Worm (Caenorhabditis elegans) whole organism, L4 larva: ENCODE measurements around the gene F35C11.4.

Source experiments
- F10B5.3 ChIP-seq: sonication (generic microtip); optimal IDR thresholded peaks from 2 replicates; lab custom pipeline; 2016; ENCODE audit warnings: mild to moderate bottlenecking, missing genetic modification characterization, missing compliant biosample characterization
- F37D6.2 ChIP-seq: sonication (generic microtip); optimal IDR thresholded peaks from 2 replicates; lab custom pipeline; 2016; ENCODE audit warnings: mild to moderate bottlenecking, missing genetic modification characterization, missing compliant biosample characterization
- T20F7.1 ChIP-seq: fragments of 200-800 bp; sonication (Bioruptor generic); optimal IDR thresholded peaks from 2 replicates; lab custom pipeline; 2018; ENCODE audit warnings: mild to moderate bottlenecking, missing genetic modification characterization, missing compliant biosample characterization
- T26A8.4 ChIP-seq: fragments of 200-800 bp; sonication (Bioruptor generic); IDR thresholded peaks from 2 replicates; pipeline ENCODE4 v1.3.6; 2022; ENCODE audit warnings: missing genetic modification characterization, missing compliant biosample characterization
- Y48G9A.11 ChIP-seq: fragments of 200-800 bp; sonication (Bioruptor generic); IDR thresholded peaks from 2 replicates; pipeline ENCODE4 v1.3.6; 2022; ENCODE audit warnings: missing genetic modification reagents, missing genetic modification characterization, missing compliant biosample characterization
- aha-1 ChIP-seq: fragments of 150-350 bp; peaks from one replicate; lab custom pipeline; 2014; ENCODE audit warnings: missing biosample characterization, missing genetic modification characterization
- ceh-28 ChIP-seq: fragments of 150-350 bp; optimal IDR thresholded peaks from 2 replicates; lab custom pipeline; 2014; ENCODE audit warnings: missing biosample characterization, missing genetic modification reagents, missing genetic modification characterization
- ceh-32 ChIP-seq: sonication (generic microtip); optimal IDR thresholded peaks from 2 replicates; lab custom pipeline; 2016; ENCODE audit warnings: mild to moderate bottlenecking, missing genetic modification characterization, missing compliant biosample characterization; ENCODE audit not compliant: poor library complexity
- ctbp-1 ChIP-seq: fragments of 200-800 bp; sonication (Bioruptor generic); IDR thresholded peaks from 2 replicates; pipeline ENCODE4 v1.3.6; 2022; ENCODE audit warnings: missing genetic modification reagents, missing genetic modification characterization, missing compliant biosample characterization
- daf-12 ChIP-seq: fragments of 150-350 bp; optimal IDR thresholded peaks from 2 replicates; lab custom pipeline; 2014; ENCODE audit warnings: missing biosample characterization, missing genetic modification reagents, missing genetic modification characterization
- daf-16 ChIP-seq, 3 experiments: sonication (generic microtip); optimal IDR thresholded peaks; 2 replicates each; lab custom pipeline; 2016 to 2017; ENCODE audit warnings: missing genetic modification characterization in 3 of 3, missing genetic modification reagents in 3 of 3, mild to moderate bottlenecking in 2 of 3, missing compliant biosample characterization in 2 of 3, missing biosample characterization in 1 of 3, moderate library complexity in 1 of 3
- daf-19 ChIP-seq: fragments of 200-800 bp; sonication (Bioruptor generic); conservative IDR thresholded peaks from 2 replicates; pipeline ENCODE4 v1.3.6; 2022; ENCODE audit warnings: missing genetic modification characterization, missing compliant biosample characterization
- daf-8 ChIP-seq: fragments of 200-800 bp; sonication (Bioruptor generic); IDR thresholded peaks from 2 replicates; pipeline ENCODE4 v1.3.6; 2022; ENCODE audit warnings: missing genetic modification characterization, missing compliant biosample characterization
- dmd-6 ChIP-seq: fragments of 200-800 bp; sonication (Bioruptor generic); IDR thresholded peaks from 2 replicates; pipeline ENCODE4 v1.3.6; 2022; ENCODE audit warnings: missing genetic modification reagents, missing genetic modification characterization, missing compliant biosample characterization
- dmd-9 ChIP-seq: fragments of 200-800 bp; sonication (Bioruptor generic); IDR thresholded peaks from 2 replicates; pipeline ENCODE4 v1.3.6; 2022; ENCODE audit warnings: missing genetic modification reagents, missing genetic modification characterization, missing compliant biosample characterization
- dve-1 ChIP-seq: sonication (generic microtip); optimal IDR thresholded peaks from 2 replicates; lab custom pipeline; 2017; ENCODE audit warnings: antibody characterized with exemption, mild to moderate bottlenecking, missing genetic modification characterization, missing compliant biosample characterization; ENCODE audit not compliant: insufficient read depth
- egl-27 ChIP-seq: sonication (generic microtip); optimal IDR thresholded peaks from 3 replicates; lab custom pipeline; 2017; ENCODE audit warnings: missing biosample characterization, missing genetic modification reagents, missing genetic modification characterization
- hlh-11 ChIP-seq: fragments of 200-800 bp; sonication (Bioruptor generic); optimal IDR thresholded peaks from 2 replicates; lab custom pipeline; 2018; ENCODE audit warnings: mild to moderate bottlenecking, missing genetic modification characterization, missing compliant biosample characterization
- lim-7 ChIP-seq: fragments of 200-800 bp; sonication (Bioruptor generic); IDR thresholded peaks from 2 replicates; pipeline ENCODE4 v1.3.6; 2022; ENCODE audit warnings: missing genetic modification characterization, missing compliant biosample characterization
- mdl-1 ChIP-seq, 2 experiments: fragments of 150-350 bp in 1 of 2; sonication (generic microtip) in 1 of 2; optimal IDR thresholded peaks; 2 replicates each; lab custom pipeline; 2014 to 2017; ENCODE audit warnings: missing biosample characterization in 2 of 2, missing genetic modification characterization in 2 of 2
- mes-2 ChIP-seq: sonication (generic microtip); optimal IDR thresholded peaks from 2 replicates; lab custom pipeline; 2016; ENCODE audit warnings: missing genotype, mild to moderate bottlenecking, missing genetic modification characterization, missing compliant biosample characterization; ENCODE audit not compliant: poor library complexity, severe bottlenecking
- mxl-2 ChIP-seq: fragments of 200-800 bp; sonication (Bioruptor generic); conservative IDR thresholded peaks from 2 replicates; pipeline ENCODE4 v1.3.6; 2022; ENCODE audit warnings: missing genetic modification reagents, missing genetic modification characterization, missing compliant biosample characterization
- nhr-102 ChIP-seq: sonication (generic microtip); optimal IDR thresholded peaks from 2 replicates; lab custom pipeline; 2016; ENCODE audit warnings: mild to moderate bottlenecking, missing genetic modification characterization, moderate library complexity, missing compliant biosample characterization
- nhr-28 ChIP-seq: fragments of 150-350 bp; optimal IDR thresholded peaks from 2 replicates; lab custom pipeline; 2014; ENCODE audit warnings: missing biosample characterization, missing genetic modification characterization
- nhr-42 ChIP-seq: fragments of 200-800 bp; sonication (Bioruptor generic); IDR thresholded peaks from 2 replicates; pipeline ENCODE4 v1.3.6; 2022; ENCODE audit warnings: missing genetic modification characterization, missing compliant biosample characterization
- nhr-48 ChIP-seq: sonication (generic microtip); optimal IDR thresholded peaks from 2 replicates; lab custom pipeline; 2016; ENCODE audit warnings: mild to moderate bottlenecking, missing genetic modification characterization, missing compliant biosample characterization
- nhr-76 ChIP-seq: fragments of 150-350 bp; optimal IDR thresholded peaks from 2 replicates; lab custom pipeline; 2014; ENCODE audit warnings: missing biosample characterization, missing genetic modification characterization
- nhr-77 ChIP-seq: fragments of 150-350 bp; optimal IDR thresholded peaks from 2 replicates; lab custom pipeline; 2014; ENCODE audit warnings: missing biosample characterization, missing genetic modification characterization
- pha-4 ChIP-seq, 2 experiments: fragments of 150-350 bp in 1 of 2; fragments of 200-800 bp in 1 of 2; sonication (Bioruptor generic) in 1 of 2; IDR thresholded peaks in 1 of 2; optimal IDR thresholded peaks in 1 of 2; 2 replicates each; pipeline versions ENCODE4 v1.3.6 to Lab custom; 2014 to 2022; ENCODE audit warnings: missing genetic modification characterization in 2 of 2, missing genetic modification reagents in 2 of 2, missing biosample characterization in 1 of 2, missing compliant biosample characterization in 1 of 2
- php-3 ChIP-seq: fragments of 200-800 bp; sonication (Bioruptor generic); IDR thresholded peaks from 2 replicates; pipeline ENCODE4 v1.3.6; 2022; ENCODE audit warnings: missing genetic modification reagents, missing genetic modification characterization, missing compliant biosample characterization
- pqm-1 ChIP-seq: sonication (generic microtip); optimal IDR thresholded peaks from 2 replicates; lab custom pipeline; 2017; ENCODE audit warnings: missing biosample characterization, missing genetic modification characterization
- skn-1 ChIP-seq: fragments of 150-350 bp; optimal IDR thresholded peaks from 2 replicates; lab custom pipeline; 2014; ENCODE audit warnings: missing biosample characterization, missing genetic modification characterization
- snpc-1.2 ChIP-seq: fragments of 200-800 bp; sonication (Bioruptor generic); IDR thresholded peaks from 2 replicates; pipeline ENCODE4 v1.3.6; 2022; ENCODE audit warnings: missing genetic modification reagents, missing genetic modification characterization, missing compliant biosample characterization
- snpc-4 ChIP-seq: fragments of 150-350 bp; optimal IDR thresholded peaks from 2 replicates; lab custom pipeline; 2014; ENCODE audit warnings: missing biosample characterization, missing genetic modification characterization
- spr-1 ChIP-seq: sonication (generic microtip); optimal IDR thresholded peaks from 2 replicates; lab custom pipeline; 2016; ENCODE audit warnings: mild to moderate bottlenecking, missing genetic modification characterization, missing compliant biosample characterization
- tra-1 ChIP-seq: fragments of 200-800 bp; sonication (Bioruptor generic); IDR thresholded peaks from 2 replicates; pipeline ENCODE4 v1.3.6; 2022; ENCODE audit warnings: missing genetic modification reagents, missing genetic modification characterization, missing compliant biosample characterization
- zfp-2 ChIP-seq: sonication (generic microtip); optimal IDR thresholded peaks from 2 replicates; lab custom pipeline; 2016; ENCODE audit warnings: mild to moderate bottlenecking, missing genetic modification characterization, missing compliant biosample characterization
- zip-2 ChIP-seq: fragments of 150-350 bp; optimal IDR thresholded peaks from 2 replicates; lab custom pipeline; 2014; ENCODE audit warnings: missing biosample characterization, missing genetic modification characterization
- ztf-11 ChIP-seq: fragments of 150-350 bp; optimal IDR thresholded peaks from 2 replicates; lab custom pipeline; 2014; ENCODE audit warnings: missing biosample characterization, missing genetic modification characterization
- ztf-7 ChIP-seq: fragments of 150-350 bp; optimal IDR thresholded peaks from 2 replicates; lab custom pipeline; 2014; ENCODE audit warnings: missing biosample characterization, missing genetic modification characterization

F35C11.4 gene

DNA sequence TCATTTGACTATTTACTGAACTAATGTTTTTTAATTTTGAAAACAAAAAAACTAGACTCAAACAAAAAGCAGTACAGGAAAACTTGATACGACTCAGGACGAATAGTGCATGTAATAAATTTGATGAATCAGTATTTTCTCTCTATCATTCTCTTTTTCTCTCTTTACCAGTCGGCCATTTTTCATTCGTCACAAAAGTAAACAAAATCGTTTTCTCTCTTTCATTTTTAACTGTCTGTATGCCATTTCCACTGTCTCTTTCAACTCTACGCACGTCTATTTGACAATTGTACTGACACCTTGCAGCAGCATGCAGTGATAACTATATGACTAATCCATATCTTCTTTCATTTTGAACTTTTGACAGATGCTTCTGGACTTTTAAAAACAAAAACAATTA, at the start of gene F35C11.4, which contains the start of gene F35C11.2:
Gene F35C11.4, plus strand, starts transcription at position 260 of the 400 bp plus-strand sequence.
Gene F35C11.2, minus strand, starts transcription at position 90 of the 400 bp plus-strand sequence.
- peak; percentile 43; the same call in 1 of the 2 replicates for TF ChIP-seq php-3 (GFP tag; lab: Robert Waterston, UW)
- peak; percentile 25 for TF ChIP-seq aha-1 (tag; lab: Kevin White, UChicago)
- no peak for TF ChIP-seq mdl-1 (tag; optimal IDR thresholded peaks at IDR 0.05; lab: Kevin White, UChicago)
- TF ChIP-seq daf-12, result no peak
- TF ChIP-seq nhr-42 (GFP tag; lab: Robert Waterston, UW), result no peak
- TF ChIP-seq dmd-6, result peak; percentile 89
- TF ChIP-seq spr-1 (tag; lab: Kevin White, UChicago), result no peak
- peak in 1 of 2 experiments; percentile 63 for TF ChIP-seq daf-16 (GFP tag; optimal IDR thresholded peaks at IDR 0.05; lab: Kevin White, UChicago)
- peak; percentile 85 for TF ChIP-seq daf-16 (tag; optimal IDR thresholded peaks at IDR 0.05; lab: Kevin White, UChicago)
- TF ChIP-seq ztf-11 (tag; lab: Kevin White, UChicago), result no peak
- TF ChIP-seq nhr-48 (tag; lab: Kevin White, UChicago), result peak; percentile 31
- TF ChIP-seq ztf-7 (tag; lab: Kevin White, UChicago), result no peak
- TF ChIP-seq T26A8.4 (GFP tag; lab: Robert Waterston, UW), result no peak
- TF ChIP-seq hlh-11 (tag; lab: Kevin White, UChicago), result peak; percentile 80
- TF ChIP-seq nhr-76 (tag; lab: Kevin White, UChicago), result no peak
- no peak for TF ChIP-seq mes-2 (tag; lab: Kevin White, UChicago)
- TF ChIP-seq daf-19 (GFP tag; lab: Robert Waterston, UW), result no peak
- TF ChIP-seq pha-4 (GFP tag; IDR thresholded peaks at IDR 0.05; lab: Robert Waterston, UW), result no peak
- TF ChIP-seq pha-4 (tag; optimal IDR thresholded peaks at IDR 0.05; lab: Kevin White, UChicago), result peak; percentile 25
- peak; percentile 64 for TF ChIP-seq pqm-1 (tag; lab: Kevin White, UChicago)
- TF ChIP-seq skn-1 (tag; lab: Kevin White, UChicago), result no peak
- no peak for TF ChIP-seq nhr-77 (tag; lab: Kevin White, UChicago)
- TF ChIP-seq F10B5.3, result no peak
- no peak for TF ChIP-seq daf-8 (GFP tag; lab: Robert Waterston, UW)
- no peak for TF ChIP-seq F37D6.2 (tag; lab: Kevin White, UChicago)
- TF ChIP-seq snpc-1.2 (GFP tag; lab: Robert Waterston, UW), result no peak
- no peak for TF ChIP-seq snpc-4
- TF ChIP-seq tra-1 (GFP tag; lab: Robert Waterston, UW), result 0 out of 2 replicates have a peak, but pooled peaks have one; percentile 38
- peak; percentile 79 for TF ChIP-seq dve-1 (tag; lab: Kevin White, UChicago)
- TF ChIP-seq nhr-28 (tag; lab: Kevin White, UChicago), result peak; percentile 70
- no peak for TF ChIP-seq Y48G9A.11 (GFP tag; lab: Robert Waterston, UW)
- no peak for TF ChIP-seq ceh-28 (tag; lab: Kevin White, UChicago)
- no peak for TF ChIP-seq lim-7 (GFP tag; lab: Robert Waterston, UW)
- no peak for TF ChIP-seq dmd-9 (GFP tag; lab: Robert Waterston, UW)
- no peak for TF ChIP-seq egl-27 (tag; lab: Kevin White, UChicago)
- TF ChIP-seq ctbp-1 (GFP tag; lab: Robert Waterston, UW), result no peak
- peak; percentile 16 for TF ChIP-seq T20F7.1 (GFP tag; lab: Kevin White, UChicago)
- TF ChIP-seq zip-2 (tag; lab: Kevin White, UChicago), result no peak
- TF ChIP-seq mxl-2 (GFP tag; lab: Robert Waterston, UW), result no peak

ce11 chrII:8199803-8200202, 49.0 kb upstream of the F35C11.4 start:
- TF ChIP-seq ceh-32 (tag; lab: Kevin White, UChicago) (no peak), aha-1 (tag; lab: Kevin White, UChicago) (peak; percentile 78), nhr-102 (tag; lab: Kevin White, UChicago) (no peak), zfp-2 (tag; lab: Kevin White, UChicago) (no peak)
- TF ChIP-seq, all 104 proteins: peak for 1
